Worm (Caenorhabditis elegans) whole organism, young adult: ENCODE data around the gene F52E1.9.

ENCODE experiments used
- B0019.2 ChIP-seq: fragments of 200-800 bp; sonication (Bioruptor generic); conservative IDR thresholded peaks from 2 replicates; pipeline ENCODE4 v1.3.6; 2022; ENCODE audit warnings: missing genetic modification reagents, missing genetic modification characterization, missing compliant biosample characterization
- K12H6.12 ChIP-seq: fragments of 200-800 bp; sonication (Bioruptor generic); optimal IDR thresholded peaks from 2 replicates; lab custom pipeline; 2018; ENCODE audit warnings: mild to moderate bottlenecking, missing genetic modification characterization, missing compliant biosample characterization
- aptf-2 ChIP-seq: fragments of 200-800 bp; sonication (Bioruptor generic); conservative IDR thresholded peaks from 2 replicates; pipeline ENCODE4 v1.3.6; 2022; ENCODE audit warnings: missing genetic modification reagents, missing genetic modification characterization, missing compliant biosample characterization
- ceh-27 ChIP-seq: fragments of 200-800 bp; sonication (Bioruptor generic); optimal IDR thresholded peaks from 2 replicates; lab custom pipeline; 2018; ENCODE audit warnings: mild to moderate bottlenecking, missing genetic modification characterization, moderate library complexity, missing compliant biosample characterization
- ceh-79 ChIP-seq: sonication (generic microtip); optimal IDR thresholded peaks from 2 replicates; lab custom pipeline; 2017; ENCODE audit warnings: mild to moderate bottlenecking, missing genetic modification characterization, missing compliant biosample characterization
- dpff-1 ChIP-seq: sonication (generic microtip); optimal IDR thresholded peaks from 2 replicates; lab custom pipeline; 2017; ENCODE audit warnings: mild to moderate bottlenecking, missing genetic modification characterization, missing compliant biosample characterization
- gei-17 ChIP-seq: fragments of 200-800 bp; sonication (Bioruptor generic); optimal IDR thresholded peaks from 2 replicates; lab custom pipeline; 2018; ENCODE audit warnings: mild to moderate bottlenecking, missing genetic modification characterization, missing compliant biosample characterization
- hrde-1 ChIP-seq: sonication (generic microtip); optimal IDR thresholded peaks from 2 replicates; lab custom pipeline; 2016; ENCODE audit warnings: missing genetic modification characterization, mild to moderate bottlenecking, missing compliant biosample characterization, moderate library complexity, missing genotype, missing genetic modification reagents, borderline replicate concordance
- nfya-1 ChIP-seq: sonication (generic microtip); optimal IDR thresholded peaks from 2 replicates; lab custom pipeline; 2017; ENCODE audit warnings: antibody characterized with exemption, missing compliant biosample characterization, missing genetic modification characterization, borderline replicate concordance; ENCODE audit not compliant: insufficient read depth

- no peak for TF ChIP-seq gei-17 (GFP tag; lab: Kevin White, UChicago)
- no peak for TF ChIP-seq dpff-1 (tag; lab: Kevin White, UChicago)
- no peak for TF ChIP-seq hrde-1
- no peak for TF ChIP-seq K12H6.12 (tag; lab: Kevin White, UChicago)
- TF ChIP-seq ceh-79 (tag; lab: Kevin White, UChicago): no peak
- no peak for TF ChIP-seq nfya-1 (tag; lab: Kevin White, UChicago)
- TF ChIP-seq B0019.2 (GFP tag; lab: Robert Waterston, UW): no peak
- TF ChIP-seq aptf-2 (GFP tag; lab: Robert Waterston, UW): no peak
- TF ChIP-seq ceh-27: no peak
Measured at ce11 chrV:8389307-8389706, 13.2 kb downstream of the F52E1.9 start.
